Worm (Caenorhabditis elegans) whole organism, L4 larva: ENCODE data around the gene F17E5.2.

Experiments used
- F37D6.2 ChIP-seq: sonication (generic microtip); optimal IDR thresholded peaks from 2 replicates; lab custom pipeline; 2016; ENCODE audit warnings: mild to moderate bottlenecking, missing genetic modification characterization, missing compliant biosample characterization
- T20F7.1 ChIP-seq: fragments of 200-800 bp; sonication (Bioruptor generic); optimal IDR thresholded peaks from 2 replicates; lab custom pipeline; 2018; ENCODE audit warnings: mild to moderate bottlenecking, missing genetic modification characterization, missing compliant biosample characterization
- Y48G9A.11 ChIP-seq: fragments of 200-800 bp; sonication (Bioruptor generic); IDR thresholded peaks from 2 replicates; pipeline ENCODE4 v1.3.6; 2022; ENCODE audit warnings: missing genetic modification reagents, missing genetic modification characterization, missing compliant biosample characterization
- Y75B8A.6 ChIP-seq: fragments of 200-800 bp; sonication (Bioruptor generic); IDR thresholded peaks from 2 replicates; pipeline ENCODE4 v1.3.6; 2022; ENCODE audit warnings: missing genetic modification reagents, missing genetic modification characterization, missing compliant biosample characterization
- aha-1 ChIP-seq: fragments of 150-350 bp; peaks from one replicate; lab custom pipeline; 2014; ENCODE audit warnings: missing biosample characterization, missing genetic modification characterization
- aly-2 ChIP-seq: sonication (generic microtip); optimal IDR thresholded peaks from 2 replicates; lab custom pipeline; 2018; ENCODE audit warnings: missing biosample characterization, missing genetic modification characterization
- attf-4 ChIP-seq: sonication (generic microtip); optimal IDR thresholded peaks from 3 replicates; lab custom pipeline; 2017; ENCODE audit warnings: missing biosample characterization, missing genetic modification characterization
- ceh-20 ChIP-seq: fragments of 200-800 bp; sonication (Bioruptor generic); IDR thresholded peaks from 2 replicates; pipeline ENCODE4 v1.3.6; 2022; ENCODE audit warnings: missing genetic modification reagents, missing genetic modification characterization, missing compliant biosample characterization
- ceh-62 ChIP-seq: sonication (generic microtip); optimal IDR thresholded peaks from 2 replicates; lab custom pipeline; 2017; ENCODE audit warnings: missing biosample characterization, missing genetic modification characterization
- ces-1 ChIP-seq: fragments of 150-350 bp; sonication (generic microtip); optimal IDR thresholded peaks from 4 replicates; lab custom pipeline; 2014; ENCODE audit warnings: missing biosample characterization, missing genetic modification reagents, missing genetic modification characterization
- ctbp-1 ChIP-seq: fragments of 200-800 bp; sonication (Bioruptor generic); IDR thresholded peaks from 2 replicates; pipeline ENCODE4 v1.3.6; 2022; ENCODE audit warnings: missing genetic modification reagents, missing genetic modification characterization, missing compliant biosample characterization
- daf-16 ChIP-seq, 3 experiments: sonication (generic microtip); optimal IDR thresholded peaks; 2 replicates each; lab custom pipeline; 2016 to 2017; ENCODE audit warnings: missing genetic modification characterization in 3 of 3, missing genetic modification reagents in 3 of 3, mild to moderate bottlenecking in 2 of 3, missing compliant biosample characterization in 2 of 3, missing biosample characterization in 1 of 3, moderate library complexity in 1 of 3
- dpl-1 ChIP-seq: fragments of 150-350 bp; optimal IDR thresholded peaks from 2 replicates; lab custom pipeline; 2014; ENCODE audit warnings: missing biosample characterization, missing genetic modification reagents, missing genetic modification characterization
- duxl-1 ChIP-seq: sonication (generic microtip); optimal IDR thresholded peaks from 2 replicates; lab custom pipeline; 2016; ENCODE audit warnings: mild to moderate bottlenecking, missing genetic modification characterization, moderate library complexity, missing compliant biosample characterization; ENCODE audit not compliant: poor library complexity
- egl-27 ChIP-seq: sonication (generic microtip); optimal IDR thresholded peaks from 3 replicates; lab custom pipeline; 2017; ENCODE audit warnings: missing biosample characterization, missing genetic modification reagents, missing genetic modification characterization
- fkh-10 ChIP-seq: fragments of 150-350 bp; optimal IDR thresholded peaks from 2 replicates; lab custom pipeline; 2014; ENCODE audit warnings: missing biosample characterization, missing genetic modification reagents, missing genetic modification characterization
- hmg-1.1 ChIP-seq: fragments of 200-800 bp; sonication (Bioruptor generic); IDR thresholded peaks from 2 replicates; pipeline ENCODE4 v1.3.6; 2022; ENCODE audit warnings: missing genetic modification reagents, missing genetic modification characterization, missing compliant biosample characterization
- lin-1 ChIP-seq: fragments of 200-800 bp; sonication (Bioruptor generic); IDR thresholded peaks from 2 replicates; pipeline ENCODE4 v1.3.6; 2022; ENCODE audit warnings: missing genetic modification reagents, missing genetic modification characterization, missing compliant biosample characterization
- lin-29 ChIP-seq: fragments of 200-800 bp; sonication (Bioruptor generic); IDR thresholded peaks from 2 replicates; pipeline ENCODE4 v1.3.6; 2022; ENCODE audit warnings: missing genetic modification reagents, missing genetic modification characterization, missing compliant biosample characterization
- mdt-29 ChIP-seq: fragments of 200-800 bp; sonication (Bioruptor generic); IDR thresholded peaks from 2 replicates; pipeline ENCODE4 v1.3.6; 2022; ENCODE audit warnings: missing genetic modification reagents, missing genetic modification characterization, missing compliant biosample characterization
- nhr-11 ChIP-seq: fragments of 150-350 bp; optimal IDR thresholded peaks from 2 replicates; lab custom pipeline; 2014; ENCODE audit warnings: missing biosample characterization, missing genetic modification characterization
- nhr-111 ChIP-seq: fragments of 200-800 bp; sonication (Bioruptor generic); optimal IDR thresholded peaks from 2 replicates; lab custom pipeline; 2018; ENCODE audit warnings: mild to moderate bottlenecking, missing genetic modification characterization, missing compliant biosample characterization
- nhr-42 ChIP-seq: fragments of 200-800 bp; sonication (Bioruptor generic); IDR thresholded peaks from 2 replicates; pipeline ENCODE4 v1.3.6; 2022; ENCODE audit warnings: missing genetic modification characterization, missing compliant biosample characterization
- php-3 ChIP-seq: fragments of 200-800 bp; sonication (Bioruptor generic); IDR thresholded peaks from 2 replicates; pipeline ENCODE4 v1.3.6; 2022; ENCODE audit warnings: missing genetic modification reagents, missing genetic modification characterization, missing compliant biosample characterization
- pqm-1 ChIP-seq: sonication (generic microtip); optimal IDR thresholded peaks from 2 replicates; lab custom pipeline; 2017; ENCODE audit warnings: missing biosample characterization, missing genetic modification characterization
- saeg-2 ChIP-seq: fragments of 200-800 bp; sonication (Bioruptor generic); IDR thresholded peaks from 2 replicates; pipeline ENCODE4 v1.3.6; 2022; ENCODE audit warnings: missing genetic modification reagents, missing genetic modification characterization, missing compliant biosample characterization
- set-16 ChIP-seq: fragments of 200-800 bp; sonication (Bioruptor generic); IDR thresholded peaks from 2 replicates; pipeline ENCODE4 v1.3.6; 2022; ENCODE audit warnings: missing genetic modification reagents, missing genetic modification characterization, missing compliant biosample characterization
- snpc-4 ChIP-seq: fragments of 150-350 bp; optimal IDR thresholded peaks from 2 replicates; lab custom pipeline; 2014; ENCODE audit warnings: missing biosample characterization, missing genetic modification characterization
- unc-130 ChIP-seq: sonication (generic microtip); optimal IDR thresholded peaks from 2 replicates; lab custom pipeline; 2016; ENCODE audit warnings: missing genetic modification reagents, missing genetic modification characterization, missing compliant biosample characterization
- unc-39 ChIP-seq: sonication (generic microtip); optimal IDR thresholded peaks from 2 replicates; lab custom pipeline; 2017; ENCODE audit warnings: missing biosample characterization, missing genetic modification characterization
- unc-62 ChIP-seq, 3 experiments: fragments of 150-350 bp in 1 of 3; sonication (generic microtip); optimal IDR thresholded peaks in 2 of 3; peaks in 1 of 3; 1 replicate in 1 of 3; 2 replicates in 2 of 3; lab custom pipeline; 2014 to 2017; ENCODE audit warnings: missing biosample characterization in 3 of 3, missing genetic modification characterization in 3 of 3, missing genetic modification reagents in 3 of 3, missing genotype in 1 of 3
- vab-7 ChIP-seq: fragments of 200-800 bp; sonication (Bioruptor generic); IDR thresholded peaks from 2 replicates; pipeline ENCODE4 v1.3.6; 2022; ENCODE audit warnings: missing genetic modification reagents, missing genetic modification characterization, missing compliant biosample characterization
- zfp-2 ChIP-seq: sonication (generic microtip); optimal IDR thresholded peaks from 2 replicates; lab custom pipeline; 2016; ENCODE audit warnings: mild to moderate bottlenecking, missing genetic modification characterization, missing compliant biosample characterization
- ztf-7 ChIP-seq: fragments of 150-350 bp; optimal IDR thresholded peaks from 2 replicates; lab custom pipeline; 2014; ENCODE audit warnings: missing biosample characterization, missing genetic modification characterization

The F17E5.2 gene

ce11 chrX:12406037-12406436 lies 12.0 kb downstream of the F17E5.2 start:
- TF ChIP-seq snpc-4 (tag; lab: Kevin White, UChicago) = no peak
- TF ChIP-seq unc-130 (GFP tag; lab: Kevin White, UChicago) = no peak
- TF ChIP-seq aly-2 (tag; lab: Kevin White, UChicago) = no peak
- TF ChIP-seq set-16 (GFP tag; lab: Robert Waterston, UW) = peak; percentile 83
- 0 out of 2 replicates have a peak, but pooled peaks have one; percentile 23 for TF ChIP-seq ctbp-1
- TF ChIP-seq hmg-1.1 (GFP tag; lab: Robert Waterston, UW) = 0 out of 2 replicates have a peak, but pooled peaks have one; percentile 12
- TF ChIP-seq, all 104 proteins: peak for 3

ce11 chrX:12406592-12406991 lies 12.5 kb downstream of the F17E5.2 start:
- peak; percentile 21 for TF ChIP-seq aha-1
- no peak for TF ChIP-seq set-16 (GFP tag; lab: Robert Waterston, UW)
- no peak for TF ChIP-seq egl-27 (tag; lab: Kevin White, UChicago)
- TF ChIP-seq unc-62 (GFP tag; optimal IDR thresholded peaks at IDR 0.05 in 1 of 2; lab: Kevin White, UChicago) = peak in 1 of 2 experiments; percentile 92
- no peak for TF ChIP-seq unc-62 (tag; optimal IDR thresholded peaks at IDR 0.05; lab: Kevin White, UChicago)

- no peak for TF ChIP-seq attf-4 (tag; lab: Kevin White, UChicago)
- no peak for TF ChIP-seq ceh-20 (GFP tag; lab: Robert Waterston, UW)
- no peak for TF ChIP-seq php-3 (GFP tag; lab: Robert Waterston, UW)
- no peak for TF ChIP-seq Y48G9A.11 (GFP tag; lab: Robert Waterston, UW)
- TF ChIP-seq nhr-11 = no peak
- TF ChIP-seq ceh-62 = no peak
- no peak for TF ChIP-seq lin-1 (GFP tag; lab: Robert Waterston, UW)
- no peak for TF ChIP-seq aly-2 (tag; lab: Kevin White, UChicago)
- 0 out of 2 replicates have a peak, but pooled peaks have one; percentile 18 for TF ChIP-seq saeg-2 (GFP tag; lab: Robert Waterston, UW)
- TF ChIP-seq ctbp-1 = peak; percentile 51; the same call in 1 of the 2 replicates
- TF ChIP-seq ztf-7 (tag; lab: Kevin White, UChicago) = no peak
- no peak for TF ChIP-seq unc-39 (tag; lab: Kevin White, UChicago)
- no peak for TF ChIP-seq zfp-2 (tag; lab: Kevin White, UChicago)
- no peak for TF ChIP-seq duxl-1 (tag; lab: Kevin White, UChicago)
- peak; percentile 87 for TF ChIP-seq ces-1 (GFP tag; lab: Kevin White, UChicago)
- no peak for TF ChIP-seq mdt-29
- TF ChIP-seq F37D6.2 = peak; percentile 8
- TF ChIP-seq fkh-10 (GFP tag; lab: Kevin White, UChicago) = peak; percentile 94
- no peak for TF ChIP-seq Y75B8A.6 (GFP tag; lab: Robert Waterston, UW)
- TF ChIP-seq nhr-111 (GFP tag; lab: Kevin White, UChicago) = no peak
- TF ChIP-seq aha-1 = peak; percentile 52
- no peak for TF ChIP-seq T20F7.1 (GFP tag; lab: Kevin White, UChicago)
- TF ChIP-seq lin-29 (GFP tag; lab: Robert Waterston, UW) = no peak
- no peak for TF ChIP-seq nhr-42 (GFP tag; lab: Robert Waterston, UW)
Observed at ce11 chrX:12407297-12407696, 13.2 kb downstream of the F17E5.2 start.

ce11 chrX:12413941-12414340 lies 19.9 kb downstream of the F17E5.2 start, which contains the start of gene lin-2:
TSS of gene lin-2 (minus strand) at chrX:12414041.
- TF ChIP-seq vab-7 (GFP tag; lab: Robert Waterston, UW) = no peak
- peak; percentile 27 for TF ChIP-seq pqm-1 (tag; lab: Kevin White, UChicago)

- TF ChIP-seq dpl-1 = no peak
- TF ChIP-seq daf-16 (GFP tag; optimal IDR thresholded peaks at IDR 0.05; lab: Kevin White, UChicago) = peak in 1 of 2 experiments; percentile 51
- no peak for TF ChIP-seq daf-16 (tag; optimal IDR thresholded peaks at IDR 0.05; lab: Kevin White, UChicago)
- TF ChIP-seq, all 104 proteins: peak for 1
Observed at ce11 chrX:12415832-12416231, 21.8 kb downstream of the F17E5.2 start.
